Worm (Caenorhabditis elegans) whole organism, mixed stage, embryonic: ENCODE results near the gene Y61B8A.6.

Experiments
- M03D4.4 ChIP-seq: sonication (generic microtip); optimal IDR thresholded peaks from 2 replicates; lab custom pipeline; 2017; ENCODE audit warnings: mild to moderate bottlenecking, missing genetic modification characterization, missing compliant biosample characterization
- bed-3 ChIP-seq: fragments of 200-800 bp; sonication (Bioruptor generic); optimal IDR thresholded peaks from 3 replicates; lab custom pipeline; 2018; ENCODE audit warnings: mild to moderate bottlenecking, missing genetic modification characterization, moderate library complexity, missing compliant biosample characterization
- blmp-1 ChIP-seq: fragments of 150-350 bp; optimal IDR thresholded peaks from 2 replicates; lab custom pipeline; 2014; ENCODE audit warnings: missing biosample characterization, missing genetic modification characterization
- ceh-39 ChIP-seq: fragments of 150-350 bp; optimal IDR thresholded peaks from 2 replicates; lab custom pipeline; 2014; ENCODE audit warnings: missing biosample characterization, missing genetic modification characterization
- ceh-43 ChIP-seq: fragments of 200-800 bp; sonication (Bioruptor generic); optimal IDR thresholded peaks from 2 replicates; lab custom pipeline; 2018; ENCODE audit warnings: mild to moderate bottlenecking, missing genetic modification characterization, moderate library complexity, missing compliant biosample characterization
- ceh-83 ChIP-seq: fragments of 200-800 bp; sonication (Bioruptor generic); optimal IDR thresholded peaks from 2 replicates; lab custom pipeline; 2018; ENCODE audit warnings: mild to moderate bottlenecking, missing genetic modification characterization, missing compliant biosample characterization
- ces-1 ChIP-seq: fragments of 150-350 bp; optimal IDR thresholded peaks from 2 replicates; lab custom pipeline; 2014; ENCODE audit warnings: missing biosample characterization, missing genetic modification reagents, missing genetic modification characterization
- cnd-1 ChIP-seq: fragments of 200-800 bp; sonication (Bioruptor generic); optimal IDR thresholded peaks from 2 replicates; lab custom pipeline; 2018; ENCODE audit warnings: mild to moderate bottlenecking, missing genetic modification characterization, missing compliant biosample characterization
- drap-1 ChIP-seq: fragments of 200-800 bp; sonication (Bioruptor generic); optimal IDR thresholded peaks from 3 replicates; lab custom pipeline; 2018; ENCODE audit warnings: mild to moderate bottlenecking, missing genetic modification characterization, missing compliant biosample characterization
- elt-1 ChIP-seq: sonication (generic microtip); optimal IDR thresholded peaks from 2 replicates; lab custom pipeline; 2017; ENCODE audit warnings: missing genetic modification characterization, mild to moderate bottlenecking, missing compliant biosample characterization, antibody characterized with exemption, moderate library complexity, borderline replicate concordance; ENCODE audit not compliant: insufficient read depth
- elt-3 ChIP-seq: fragments of 150-350 bp; optimal IDR thresholded peaks from 2 replicates; lab custom pipeline; 2014; ENCODE audit warnings: missing biosample characterization, missing genetic modification characterization
- flh-1 ChIP-seq: fragments of 200-800 bp; sonication (Bioruptor generic); optimal IDR thresholded peaks from 2 replicates; lab custom pipeline; 2018; ENCODE audit warnings: mild to moderate bottlenecking, missing genetic modification characterization, moderate library complexity, missing compliant biosample characterization
- ham-2 ChIP-seq: fragments of 200-800 bp; sonication (Bioruptor generic); optimal IDR thresholded peaks from 2 replicates; lab custom pipeline; 2018; ENCODE audit warnings: mild to moderate bottlenecking, missing genetic modification characterization, missing compliant biosample characterization
- lin-13 ChIP-seq: fragments of 150-350 bp; optimal IDR thresholded peaks from 2 replicates; lab custom pipeline; 2014; ENCODE audit warnings: missing biosample characterization, missing genetic modification characterization
- lsy-2 ChIP-seq: fragments of 150-350 bp; optimal IDR thresholded peaks from 2 replicates; lab custom pipeline; 2014; ENCODE audit warnings: missing biosample characterization, missing genetic modification characterization
- mab-5 ChIP-seq: fragments of 150-350 bp; optimal IDR thresholded peaks from 2 replicates; lab custom pipeline; 2014; ENCODE audit warnings: missing biosample characterization, missing genetic modification characterization
- mep-1 ChIP-seq: fragments of 150-350 bp; optimal IDR thresholded peaks from 2 replicates; lab custom pipeline; 2017; ENCODE audit warnings: missing biosample characterization, missing genetic modification reagents, missing genetic modification characterization, inconsistent platforms
- mls-2 ChIP-seq: sonication (generic microtip); optimal IDR thresholded peaks from 2 replicates; lab custom pipeline; 2016; ENCODE audit warnings: mild to moderate bottlenecking, missing genetic modification characterization, moderate library complexity, missing compliant biosample characterization
- nhr-12 ChIP-seq: fragments of 150-350 bp; optimal IDR thresholded peaks from 2 replicates; lab custom pipeline; 2014; ENCODE audit warnings: missing biosample characterization, missing genetic modification characterization
- nhr-2 ChIP-seq: fragments of 150-350 bp; optimal IDR thresholded peaks from 2 replicates; lab custom pipeline; 2014; ENCODE audit warnings: missing biosample characterization, missing genetic modification characterization
- nhr-28 ChIP-seq: fragments of 150-350 bp; optimal IDR thresholded peaks from 2 replicates; lab custom pipeline; 2014; ENCODE audit warnings: missing biosample characterization, missing genetic modification characterization
- nhr-76 ChIP-seq: sonication (generic microtip); optimal IDR thresholded peaks from 2 replicates; lab custom pipeline; 2017; ENCODE audit warnings: missing biosample characterization, missing genetic modification characterization
- pha-4 ChIP-seq: fragments of 150-350 bp; optimal IDR thresholded peaks from 2 replicates; lab custom pipeline; 2018; ENCODE audit warnings: missing biosample characterization, missing genetic modification reagents, missing genetic modification characterization
- sem-2 ChIP-seq: fragments of 200-800 bp; sonication (Bioruptor generic); optimal IDR thresholded peaks from 2 replicates; lab custom pipeline; 2018; ENCODE audit warnings: mild to moderate bottlenecking, missing genetic modification characterization, missing compliant biosample characterization
- snpc-4 ChIP-seq: fragments of 150-350 bp; optimal IDR thresholded peaks from 2 replicates; lab custom pipeline; 2014; ENCODE audit warnings: missing biosample characterization, missing genetic modification characterization
- sptf-1 ChIP-seq: sonication (generic microtip); optimal IDR thresholded peaks from 2 replicates; lab custom pipeline; 2017; ENCODE audit warnings: mild to moderate bottlenecking, missing genetic modification characterization, moderate library complexity, missing compliant biosample characterization
- tbx-8 ChIP-seq: fragments of 200-800 bp; sonication (Bioruptor generic); optimal IDR thresholded peaks from 2 replicates; lab custom pipeline; 2018; ENCODE audit warnings: mild to moderate bottlenecking, missing genetic modification characterization, moderate library complexity, missing compliant biosample characterization
- unc-120 ChIP-seq: sonication (generic microtip); optimal IDR thresholded peaks from 2 replicates; lab custom pipeline; 2017; ENCODE audit warnings: missing genetic modification characterization, missing compliant biosample characterization; ENCODE audit not compliant: poor library complexity, severe bottlenecking
- unc-39 ChIP-seq: fragments of 150-350 bp; optimal IDR thresholded peaks from 2 replicates; lab custom pipeline; 2014; ENCODE audit warnings: missing biosample characterization, missing genetic modification characterization
- unc-62 ChIP-seq: fragments of 150-350 bp; optimal IDR thresholded peaks from 2 replicates; lab custom pipeline; 2014; ENCODE audit warnings: missing biosample characterization, missing genetic modification reagents, missing genetic modification characterization
- zip-8 ChIP-seq: fragments of 150-350 bp; optimal IDR thresholded peaks from 2 replicates; lab custom pipeline; 2014; ENCODE audit warnings: missing biosample characterization, missing genetic modification characterization
- ztf-11 ChIP-seq: fragments of 150-350 bp; optimal IDR thresholded peaks from 2 replicates; lab custom pipeline; 2014; ENCODE audit warnings: missing biosample characterization, missing genetic modification characterization

The Y61B8A.6 gene

ce11 chrV:17238799-17239198 lies 12.9 kb upstream of the Y61B8A.6 start, which contains the start of gene T19C9.8:
TSS of gene T19C9.8 (plus strand) at chrV:17239097.
- TF ChIP-seq sptf-1 (no peak), nhr-12 (tag; lab: Kevin White, UChicago) (no peak), lin-13 (tag; lab: Kevin White, UChicago) (no peak), nhr-28 (tag; lab: Kevin White, UChicago) (no peak), ceh-39 (tag; lab: Kevin White, UChicago) (no peak), mls-2 (no peak), mab-5 (no peak), pha-4 (tag; lab: Kevin White, UChicago) (no peak), nhr-2 (tag; lab: Kevin White, UChicago) (no peak), flh-1 (GFP tag; lab: Kevin White, UChicago) (no peak)

ce11 chrV:17240579-17241277 lies 11.0 kb upstream of the Y61B8A.6 start:
- TF ChIP-seq cnd-1 (tag; lab: Kevin White, UChicago) (no peak), elt-1 (no peak), tbx-8 (GFP tag; lab: Kevin White, UChicago) (no peak), pha-4 (tag; lab: Kevin White, UChicago) (no peak), bed-3 (GFP tag; lab: Kevin White, UChicago) (no peak), elt-3 (tag; lab: Kevin White, UChicago) (no peak), sem-2 (GFP tag; lab: Kevin White, UChicago) (no peak)
- TF ChIP-seq, all 35 proteins: peak for 0

ce11 chrV:17241278-17241661 lies 10.4 kb upstream of the Y61B8A.6 start:
- TF ChIP-seq blmp-1 (tag; lab: Kevin White, UChicago) (no peak), ceh-43 (GFP tag; lab: Kevin White, UChicago) (no peak), unc-120 (tag; lab: Kevin White, UChicago) (no peak), unc-62 (GFP tag; lab: Kevin White, UChicago) (no peak), zip-8 (tag; lab: Kevin White, UChicago) (no peak), elt-3 (tag; lab: Kevin White, UChicago) (no peak), unc-39 (no peak), lin-13 (tag; lab: Kevin White, UChicago) (no peak), snpc-4 (tag; lab: Kevin White, UChicago) (no peak), nhr-12 (tag; lab: Kevin White, UChicago) (no peak), ceh-39 (tag; lab: Kevin White, UChicago) (no peak), cnd-1 (tag; lab: Kevin White, UChicago) (no peak), drap-1 (GFP tag; lab: Kevin White, UChicago) (no peak), ceh-83 (GFP tag; lab: Kevin White, UChicago) (no peak), ztf-11 (tag; lab: Kevin White, UChicago) (no peak), mep-1 (tag; lab: Kevin White, UChicago) (no peak)

ce11 chrV:17242552-17242951 lies 9.2 kb upstream of the Y61B8A.6 start, which contains the start of gene Y68A4B.3:
TSS of gene Y68A4B.3 (minus strand) at chrV:17242652.
- TF ChIP-seq mab-5 (no peak), M03D4.4 (no peak), snpc-4 (tag; lab: Kevin White, UChicago) (no peak), ces-1 (no peak), lsy-2 (tag; lab: Kevin White, UChicago) (no peak), zip-8 (tag; lab: Kevin White, UChicago) (no peak), drap-1 (GFP tag; lab: Kevin White, UChicago) (no peak)
- TF ChIP-seq, all 35 proteins: peak for 0

ce11 chrV:17243016-17243415 lies 8.7 kb upstream of the Y61B8A.6 start:
- TF ChIP-seq M03D4.4 (no peak), ham-2 (GFP tag; lab: Kevin White, UChicago) (no peak), snpc-4 (tag; lab: Kevin White, UChicago) (no peak), unc-120 (tag; lab: Kevin White, UChicago) (no peak), unc-39 (no peak), nhr-76 (no peak), ceh-83 (GFP tag; lab: Kevin White, UChicago) (no peak), lsy-2 (tag; lab: Kevin White, UChicago) (no peak), ceh-43 (GFP tag; lab: Kevin White, UChicago) (no peak), unc-62 (GFP tag; lab: Kevin White, UChicago) (no peak), elt-3 (tag; lab: Kevin White, UChicago) (no peak), sptf-1 (no peak)
